Worm (Caenorhabditis elegans): ENCODE data around the gene C45H4.21.

Gene C45H4.21

DNA sequence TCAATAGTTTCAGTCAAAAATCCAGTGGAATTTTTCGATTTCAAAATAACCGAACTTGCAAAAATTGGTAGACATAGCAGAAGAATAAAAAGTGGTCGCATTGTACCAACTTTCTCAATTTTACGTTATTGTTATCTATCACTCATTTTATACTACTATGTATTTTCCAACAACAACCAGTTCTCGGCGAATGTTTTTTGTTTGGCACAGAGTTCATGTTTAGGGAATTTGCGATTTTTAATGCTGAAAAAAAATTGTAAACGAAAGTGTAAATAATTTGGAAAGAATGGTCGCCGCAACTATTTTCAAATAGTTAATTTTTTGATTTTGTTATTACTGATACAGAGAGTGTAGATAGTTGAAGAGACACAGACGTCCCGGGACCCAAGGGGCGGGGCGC is at the start of gene C45H4.21:
TSS of gene C45H4.21 (minus strand) at position 101 of the 400 bp plus-strand sequence.
- TF ChIP-seq unc-62 (GFP tag; optimal IDR thresholded peaks at IDR 0.05) (no peak), ceh-82 (tag; optimal IDR thresholded peaks at IDR 0.05) (no peak), elt-2 (tag; optimal IDR thresholded peaks at IDR 0.05) (no peak), ZK546.5 (tag; optimal IDR thresholded peaks at IDR 0.05) (no peak), daf-12 (tag; optimal IDR thresholded peaks at IDR 0.05) (no peak), aly-2 (tag; optimal IDR thresholded peaks at IDR 0.05) (no peak), mdl-1 (tag; optimal IDR thresholded peaks at IDR 0.05) (no peak), unc-39 (tag; optimal IDR thresholded peaks at IDR 0.05) (no peak), jun-1 (tag; optimal IDR thresholded peaks at IDR 0.05) (no peak), sea-2 (GFP tag; optimal IDR thresholded peaks at IDR 0.05) (no peak), mml-1 (tag; optimal IDR thresholded peaks at IDR 0.05) (no peak), pha-4 (tag; optimal IDR thresholded peaks at IDR 0.05) (no peak), elt-3 (tag; optimal IDR thresholded peaks at IDR 0.05) (no peak), nhr-77 (tag; optimal IDR thresholded peaks at IDR 0.05) (no peak), ceh-16 (tag; optimal IDR thresholded peaks at IDR 0.05) (no peak), egl-5 (tag; optimal IDR thresholded peaks at IDR 0.05) (no peak), snpc-4 (tag; optimal IDR thresholded peaks at IDR 0.05) (no peak)

DNA sequence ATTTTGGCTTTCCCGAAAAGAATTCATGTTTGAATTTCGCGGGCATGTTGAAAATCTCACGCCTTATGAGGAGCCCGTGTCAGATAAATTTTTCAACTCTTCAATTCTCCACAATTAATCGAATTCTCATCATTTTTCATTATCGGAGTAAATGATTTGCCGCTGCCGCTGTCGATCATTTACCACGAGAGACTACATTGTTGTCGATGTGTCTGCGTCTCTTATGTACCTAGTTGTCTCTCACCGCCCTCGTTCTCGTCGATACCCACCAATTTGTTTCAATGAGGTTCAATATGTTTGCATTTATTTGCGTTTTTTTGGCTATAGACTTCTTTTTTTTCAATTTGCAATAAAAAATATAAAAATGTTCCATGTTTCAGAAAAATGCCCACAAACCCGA is 42.8 kb upstream of the C45H4.21 start, which contains the start of gene nhr-13:
TSS of gene nhr-13 (plus strand) at position 369 of the 400 bp plus-strand sequence.
- TF ChIP-seq mml-1 (tag; optimal IDR thresholded peaks at IDR 0.05) = no peak
- peak; percentile 14 for TF ChIP-seq skn-1 (tag; optimal IDR thresholded peaks at IDR 0.05)
- TF ChIP-seq nhr-67 (tag; optimal IDR thresholded peaks at IDR 0.05) = no peak
- TF ChIP-seq hmg-11 (tag; optimal IDR thresholded peaks at IDR 0.05) = peak; percentile 30
- no peak for TF ChIP-seq ceh-16 (tag; optimal IDR thresholded peaks at IDR 0.05)
- TF ChIP-seq aly-2 (tag; optimal IDR thresholded peaks at IDR 0.05) = no peak
- TF ChIP-seq elt-3 (tag; optimal IDR thresholded peaks at IDR 0.05) = no peak
- no peak for TF ChIP-seq lin-39 (tag; optimal IDR thresholded peaks at IDR 0.05)
- TF ChIP-seq daf-12 (tag; optimal IDR thresholded peaks at IDR 0.05) = no peak
- TF ChIP-seq nhr-77 (tag; optimal IDR thresholded peaks at IDR 0.05) = no peak
- TF ChIP-seq ztf-11 (tag; optimal IDR thresholded peaks at IDR 0.05) = no peak
- no peak for TF ChIP-seq R02D3.7 (tag; optimal IDR thresholded peaks at IDR 0.05)
- no peak for TF ChIP-seq elt-1 (tag; optimal IDR thresholded peaks at IDR 0.05)
- no peak for TF ChIP-seq fos-1 (tag; optimal IDR thresholded peaks at IDR 0.05)
- TF ChIP-seq pha-4 (tag; optimal IDR thresholded peaks at IDR 0.05) = peak; percentile 9
- TF ChIP-seq nhr-25 (tag; optimal IDR thresholded peaks at IDR 0.05) = no peak
- no peak for TF ChIP-seq nhr-12 (tag; optimal IDR thresholded peaks at IDR 0.05)
- TF ChIP-seq elt-2 (tag; optimal IDR thresholded peaks at IDR 0.05) = peak; percentile 42
- TF ChIP-seq nfya-1 (tag; optimal IDR thresholded peaks at IDR 0.05; ENCODE audit: insufficient read depth) = peak; percentile 4
- TF ChIP-seq nhr-28 (tag; optimal IDR thresholded peaks at IDR 0.05) = no peak
- TF ChIP-seq egl-5 (tag; optimal IDR thresholded peaks at IDR 0.05) = no peak
- TF ChIP-seq nhr-237 (tag; optimal IDR thresholded peaks at IDR 0.05) = no peak
- TF ChIP-seq zag-1 (tag; optimal IDR thresholded peaks at IDR 0.05) = no peak
- TF ChIP-seq ZK546.5 (tag; optimal IDR thresholded peaks at IDR 0.05) = no peak
- no peak for TF ChIP-seq snpc-4 (tag; optimal IDR thresholded peaks at IDR 0.05)

DNA sequence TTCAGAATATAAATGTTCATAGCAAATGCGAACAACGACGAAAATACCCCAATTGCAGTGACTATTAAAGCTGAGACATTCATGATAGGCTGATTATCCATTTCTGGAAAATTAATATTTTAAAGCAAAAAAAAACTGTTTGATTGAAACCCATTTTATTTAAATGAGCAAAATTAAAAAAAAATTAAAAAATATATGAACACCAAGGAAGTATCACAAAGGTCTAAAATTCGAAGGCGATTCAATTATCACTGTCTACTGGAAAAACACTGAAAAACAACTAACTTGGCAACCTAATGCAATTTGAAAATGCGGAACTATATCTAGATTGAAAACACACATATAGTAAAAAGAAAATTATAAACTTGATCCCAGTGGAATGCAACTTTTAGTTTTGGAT is 41.8 kb upstream of the C45H4.21 start, which contains the start of gene srbc-42:
TSS of gene srbc-42 (minus strand) at position 101 of the 400 bp plus-strand sequence.
- TF ChIP-seq mdl-1 (tag; optimal IDR thresholded peaks at IDR 0.05) = no peak
- TF ChIP-seq skn-1 (tag; optimal IDR thresholded peaks at IDR 0.05) = no peak
- no peak for TF ChIP-seq nfya-1 (tag; optimal IDR thresholded peaks at IDR 0.05; ENCODE audit: insufficient read depth)
- TF ChIP-seq ceh-82 (tag; optimal IDR thresholded peaks at IDR 0.05) = no peak
- no peak for TF ChIP-seq lin-39 (tag; optimal IDR thresholded peaks at IDR 0.05)
- no peak for TF ChIP-seq ztf-11 (tag; optimal IDR thresholded peaks at IDR 0.05)
- TF ChIP-seq fkh-2 (tag; optimal IDR thresholded peaks at IDR 0.05) = no peak
- no peak for TF ChIP-seq pha-4 (tag; optimal IDR thresholded peaks at IDR 0.05)
- no peak for TF ChIP-seq elt-3 (tag; optimal IDR thresholded peaks at IDR 0.05)
- no peak for TF ChIP-seq egl-5 (tag; optimal IDR thresholded peaks at IDR 0.05)

DNA sequence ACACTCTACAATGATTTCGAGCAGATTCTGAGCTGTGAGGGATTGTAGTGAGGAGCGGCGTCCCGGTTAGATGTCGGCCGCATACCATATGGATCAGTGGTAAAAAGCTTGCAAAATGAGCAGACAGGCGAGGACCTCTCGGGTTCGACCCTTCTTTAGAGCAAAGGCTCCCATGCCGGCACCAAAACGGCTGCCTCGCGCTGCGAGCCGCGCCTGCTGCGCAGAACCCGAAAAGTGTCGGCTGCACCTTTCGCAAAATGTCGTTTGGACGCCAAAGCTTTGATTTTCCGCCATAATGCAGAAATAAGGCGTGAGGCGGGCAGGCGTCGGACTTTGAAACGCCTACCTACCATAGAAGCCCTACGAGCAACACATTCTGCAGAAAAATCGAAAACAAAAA is 41.1 kb upstream of the C45H4.21 start:
- TF ChIP-seq elt-3 (tag; optimal IDR thresholded peaks at IDR 0.05) (no peak), ceh-28 (tag; optimal IDR thresholded peaks at IDR 0.05) (no peak), nhr-23 (tag; optimal IDR thresholded peaks at IDR 0.05) (no peak), nhr-12 (tag; optimal IDR thresholded peaks at IDR 0.05) (no peak), ceh-82 (tag; optimal IDR thresholded peaks at IDR 0.05) (no peak), nhr-25 (tag; optimal IDR thresholded peaks at IDR 0.05) (no peak), snpc-4 (tag; optimal IDR thresholded peaks at IDR 0.05) (no peak), fos-1 (tag; optimal IDR thresholded peaks at IDR 0.05) (no peak), ZK546.5 (tag; optimal IDR thresholded peaks at IDR 0.05) (no peak), ama-1 (optimal IDR thresholded peaks at IDR 0.05) (no peak), elt-2 (tag; optimal IDR thresholded peaks at IDR 0.05) (no peak), nhr-28 (tag; optimal IDR thresholded peaks at IDR 0.05) (no peak), ztf-4 (tag; optimal IDR thresholded peaks at IDR 0.05) (no peak), unc-39 (tag; optimal IDR thresholded peaks at IDR 0.05) (no peak), lin-15B (tag; optimal IDR thresholded peaks at IDR 0.05) (no peak)

Measured in whole organism, L3 larva.